Worm (Caenorhabditis elegans) whole organism, young adult: Measurements from ENCODE around the gene C27D8.1.
A peak's percentile ranks its signal among the peaks of the same experiment; 100 is the strongest.

ENCODE experiments used
- B0019.2 ChIP-seq: fragments of 200-800 bp; sonication (Bioruptor generic); conservative IDR thresholded peaks from 2 replicates; pipeline ENCODE4 v1.3.6; 2022; ENCODE audit warnings: missing genetic modification reagents, missing genetic modification characterization, missing compliant biosample characterization
- B0035.1 ChIP-seq: sonication (generic microtip); optimal IDR thresholded peaks from 2 replicates; lab custom pipeline; 2016; ENCODE audit warnings: missing genetic modification characterization, mild to moderate bottlenecking, missing compliant biosample characterization, missing genotype, missing genetic modification reagents
- B0336.3 ChIP-seq: fragments of 200-800 bp; sonication (Bioruptor generic); IDR thresholded peaks from 2 replicates; pipeline ENCODE4 v1.3.6; 2022; ENCODE audit warnings: missing genetic modification characterization, missing compliant biosample characterization
- F23B12.7 ChIP-seq: sonication (generic microtip); optimal IDR thresholded peaks from 2 replicates; lab custom pipeline; 2017; ENCODE audit warnings: missing genetic modification characterization, mild to moderate bottlenecking, missing compliant biosample characterization, antibody characterized with exemption, moderate library complexity; ENCODE audit not compliant: insufficient read depth
- F33H1.4 ChIP-seq: fragments of 200-800 bp; sonication (Bioruptor generic); IDR thresholded peaks from 2 replicates; pipeline ENCODE4 v1.3.6; 2022; ENCODE audit warnings: missing genetic modification reagents, missing genetic modification characterization, missing compliant biosample characterization
- F37B4.10 ChIP-seq: fragments of 200-800 bp; sonication (Bioruptor generic); IDR thresholded peaks from 2 replicates; pipeline ENCODE4 v1.3.6; 2022; ENCODE audit warnings: missing genetic modification characterization, missing compliant biosample characterization
- Y53F4B.3 ChIP-seq: fragments of 200-800 bp; sonication (Bioruptor generic); IDR thresholded peaks from 2 replicates; pipeline ENCODE4 v1.3.6; 2022; ENCODE audit warnings: missing genetic modification reagents, missing genetic modification characterization, missing compliant biosample characterization
- akir-1 ChIP-seq: fragments of 200-800 bp; sonication (Bioruptor generic); optimal IDR thresholded peaks from 2 replicates; lab custom pipeline; 2018; ENCODE audit warnings: mild to moderate bottlenecking, missing genetic modification characterization, moderate library complexity, missing compliant biosample characterization
- ama-1 ChIP-seq, 3 experiments: fragments of 150-350 bp in 1 of 3; sonication (generic microtip) in 2 of 3; optimal IDR thresholded peaks; 2 replicates each; lab custom pipeline; 2014 to 2018; ENCODE audit warnings: missing biosample characterization in 2 of 3, missing genetic modification characterization in 2 of 3, missing genetic modification reagents in 2 of 3
- aptf-2 ChIP-seq: fragments of 200-800 bp; sonication (Bioruptor generic); conservative IDR thresholded peaks from 2 replicates; pipeline ENCODE4 v1.3.6; 2022; ENCODE audit warnings: missing genetic modification reagents, missing genetic modification characterization, missing compliant biosample characterization
- bed-2 ChIP-seq: fragments of 200-800 bp; sonication (Bioruptor generic); IDR thresholded peaks from 2 replicates; pipeline ENCODE4 v1.3.6; 2022; ENCODE audit warnings: missing genetic modification reagents, missing genetic modification characterization, missing compliant biosample characterization
- ccch-3 ChIP-seq: fragments of 200-800 bp; sonication (Bioruptor generic); optimal IDR thresholded peaks from 2 replicates; lab custom pipeline; 2018; ENCODE audit warnings: mild to moderate bottlenecking, missing genetic modification characterization, missing compliant biosample characterization
- cebp-2 ChIP-seq: fragments of 200-800 bp; sonication (Bioruptor generic); IDR thresholded peaks from 2 replicates; pipeline ENCODE4 v1.3.6; 2022; ENCODE audit warnings: missing genetic modification characterization, missing compliant biosample characterization
- ceh-58 ChIP-seq: fragments of 200-800 bp; sonication (Bioruptor generic); IDR thresholded peaks from 2 replicates; pipeline ENCODE4 v1.3.6; 2022; ENCODE audit warnings: missing genetic modification characterization, missing compliant biosample characterization
- ceh-79 ChIP-seq: sonication (generic microtip); optimal IDR thresholded peaks from 2 replicates; lab custom pipeline; 2017; ENCODE audit warnings: mild to moderate bottlenecking, missing genetic modification characterization, missing compliant biosample characterization
- egl-18 ChIP-seq: fragments of 200-800 bp; sonication (Bioruptor generic); IDR thresholded peaks from 2 replicates; pipeline ENCODE4 v1.3.6; 2022; ENCODE audit warnings: missing genetic modification reagents, missing genetic modification characterization, missing compliant biosample characterization
- egl-44 ChIP-seq: fragments of 200-800 bp; sonication (Bioruptor generic); IDR thresholded peaks from 2 replicates; pipeline ENCODE4 v1.3.6; 2022; ENCODE audit warnings: missing genetic modification reagents, missing genetic modification characterization, missing compliant biosample characterization
- egrh-3 ChIP-seq: fragments of 200-800 bp; sonication (Bioruptor generic); IDR thresholded peaks from 2 replicates; pipeline ENCODE4 v1.3.6; 2022; ENCODE audit warnings: missing genetic modification reagents, missing genetic modification characterization, missing compliant biosample characterization
- hlh-26 ChIP-seq: fragments of 200-800 bp; sonication (Bioruptor generic); conservative IDR thresholded peaks from 2 replicates; pipeline ENCODE4 v1.3.6; 2022; ENCODE audit warnings: missing genetic modification reagents, missing genetic modification characterization, missing compliant biosample characterization
- lin-35 ChIP-seq, 3 experiments: fragments of 150-350 bp in 2 of 3; sonication (generic microtip) in 1 of 3; optimal IDR thresholded peaks; 2 replicates each; lab custom pipeline; 2014 to 2018; ENCODE audit warnings: missing biosample characterization in 3 of 3, missing genetic modification characterization in 3 of 3, missing genetic modification reagents in 3 of 3
- lin-40 ChIP-seq: sonication (generic microtip); optimal IDR thresholded peaks from 2 replicates; lab custom pipeline; 2016; ENCODE audit warnings: missing genetic modification characterization, mild to moderate bottlenecking, missing compliant biosample characterization, missing genotype, missing genetic modification reagents
- lsy-27 ChIP-seq: sonication (generic microtip); optimal IDR thresholded peaks from 2 replicates; lab custom pipeline; 2017; ENCODE audit warnings: missing genetic modification characterization, mild to moderate bottlenecking, missing compliant biosample characterization, antibody characterized with exemption, missing genotype, borderline replicate concordance; ENCODE audit not compliant: insufficient read depth
- madf-10 ChIP-seq: sonication (generic microtip); optimal IDR thresholded peaks from 2 replicates; lab custom pipeline; 2016; ENCODE audit warnings: mild to moderate bottlenecking, missing genetic modification characterization, missing compliant biosample characterization
- madf-8 ChIP-seq: fragments of 200-800 bp; sonication (Bioruptor generic); conservative IDR thresholded peaks from 2 replicates; pipeline ENCODE4 v1.3.6; 2022; ENCODE audit warnings: missing genetic modification reagents, missing genetic modification characterization, missing compliant biosample characterization
- mxl-1 ChIP-seq: sonication (generic microtip); optimal IDR thresholded peaks from 2 replicates; lab custom pipeline; 2016; ENCODE audit warnings: missing genetic modification characterization, missing compliant biosample characterization
- nfyb-1 ChIP-seq: fragments of 200-800 bp; sonication (Bioruptor generic); IDR thresholded peaks from 2 replicates; pipeline ENCODE4 v1.3.6; 2022; ENCODE audit warnings: missing genetic modification reagents, missing genetic modification characterization, missing compliant biosample characterization
- nhr-90 ChIP-seq: sonication (generic microtip); optimal IDR thresholded peaks from 2 replicates; lab custom pipeline; 2016; ENCODE audit warnings: missing genotype, mild to moderate bottlenecking, missing genetic modification characterization, missing compliant biosample characterization
- rec-8 ChIP-seq, 2 experiments: sonication (generic microtip); optimal IDR thresholded peaks; 2 replicates each; lab custom pipeline; 2016; ENCODE audit warnings: mild to moderate bottlenecking in 2 of 2, missing genetic modification characterization in 2 of 2, missing genetic modification reagents in 2 of 2, missing genotype in 2 of 2, missing biosample characterization in 1 of 2, missing compliant biosample characterization in 1 of 2, moderate library complexity in 1 of 2
- repo-1 ChIP-seq: sonication (generic microtip); optimal IDR thresholded peaks from 2 replicates; lab custom pipeline; 2017; ENCODE audit warnings: mild to moderate bottlenecking, missing genetic modification characterization, missing compliant biosample characterization
- sea-2 ChIP-seq: fragments of 200-800 bp; sonication (Bioruptor generic); IDR thresholded peaks from 2 replicates; pipeline ENCODE4 v1.3.6; 2022; ENCODE audit warnings: missing genetic modification characterization, missing compliant biosample characterization
- zfh-2 ChIP-seq: fragments of 200-800 bp; sonication (Bioruptor generic); conservative IDR thresholded peaks from 2 replicates; pipeline ENCODE4 v1.3.6; 2022; ENCODE audit warnings: missing genetic modification reagents, missing genetic modification characterization, missing compliant biosample characterization
- ztf-22 ChIP-seq: fragments of 200-800 bp; sonication (Bioruptor generic); optimal IDR thresholded peaks from 2 replicates; lab custom pipeline; 2018; ENCODE audit warnings: mild to moderate bottlenecking, missing genetic modification characterization, moderate library complexity, missing compliant biosample characterization
- ztf-3 ChIP-seq: fragments of 200-800 bp; sonication (Bioruptor generic); optimal IDR thresholded peaks from 2 replicates; lab custom pipeline; 2018; ENCODE audit warnings: mild to moderate bottlenecking, missing genetic modification characterization, missing compliant biosample characterization

The C27D8.1 gene

ce11 chrIV:12743680-12744079 lies 26.0 kb downstream of the C27D8.1 start:
- peak; percentile 82 for TF ChIP-seq zfh-2 (GFP tag; lab: Robert Waterston, UW)
- TF ChIP-seq B0336.3: no peak
- no peak for TF ChIP-seq lin-40 (tag; lab: Kevin White, UChicago)
- TF ChIP-seq F37B4.10 (GFP tag; lab: Robert Waterston, UW): 0 out of 2 replicates have a peak, but pooled peaks have one; percentile 30
- TF ChIP-seq lin-35 (GFP tag; optimal IDR thresholded peaks at IDR 0.05; lab: Kevin White, UChicago): no peak
- peak; percentile 46; the same call in 1 of the 2 replicates for TF ChIP-seq egrh-3 (GFP tag; lab: Robert Waterston, UW)

ce11 chrIV:12744713-12745112 lies 27.1 kb downstream of the C27D8.1 start, which contains the start of gene C36H8.1:
C36H8.1 (minus strand) TSS chrIV:12744813.
- TF ChIP-seq F23B12.7 (tag; lab: Kevin White, UChicago): no peak

DNA sequence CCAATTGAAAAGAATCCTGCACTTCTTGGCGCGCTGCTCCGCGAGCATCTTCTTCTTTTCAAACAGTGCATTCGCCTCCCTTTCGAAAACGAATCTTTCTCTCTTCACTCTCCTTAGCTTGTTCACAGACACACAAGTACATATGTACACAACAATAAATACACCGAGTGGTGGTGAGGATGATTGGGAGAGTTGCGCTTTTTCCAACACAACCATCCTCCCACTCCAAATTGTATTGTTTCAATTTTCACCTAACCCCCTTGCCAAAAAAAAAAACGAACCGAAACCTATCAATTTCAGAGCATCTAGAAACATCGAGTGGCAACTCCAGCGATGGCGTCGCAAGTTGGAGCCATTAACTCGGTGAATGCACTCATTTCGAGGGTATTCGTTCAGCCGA lies 28.7 kb downstream of the C27D8.1 start, which contains the start of gene inx-6:
TSS of gene inx-6 (plus strand) at position 301 of the 400 bp plus-strand sequence.
- TF ChIP-seq aptf-2 (GFP tag; lab: Robert Waterston, UW): no peak
- no peak for TF ChIP-seq egl-44 (GFP tag; lab: Robert Waterston, UW)
- TF ChIP-seq egl-18 (GFP tag; lab: Robert Waterston, UW): no peak
- TF ChIP-seq Y53F4B.3 (GFP tag; lab: Robert Waterston, UW): no peak
- TF ChIP-seq B0035.1 (tag; lab: Kevin White, UChicago): no peak
- no peak for TF ChIP-seq lin-40 (tag; lab: Kevin White, UChicago)
- no peak for TF ChIP-seq mxl-1 (tag; lab: Kevin White, UChicago)
- no peak for TF ChIP-seq ceh-79 (tag; lab: Kevin White, UChicago)
- TF ChIP-seq B0336.3: no peak
- TF ChIP-seq madf-10 (tag; lab: Kevin White, UChicago): no peak
- TF ChIP-seq ceh-58 (GFP tag; lab: Robert Waterston, UW): no peak
- no peak for TF ChIP-seq madf-8 (GFP tag; lab: Robert Waterston, UW)
- no peak for TF ChIP-seq F33H1.4
- no peak for TF ChIP-seq zfh-2 (GFP tag; lab: Robert Waterston, UW)
- no peak for TF ChIP-seq ztf-22 (GFP tag; lab: Kevin White, UChicago)
- TF ChIP-seq B0019.2 (GFP tag; lab: Robert Waterston, UW): no peak
- TF ChIP-seq hlh-26 (GFP tag; lab: Robert Waterston, UW): no peak
- no peak for TF ChIP-seq cebp-2 (GFP tag; lab: Robert Waterston, UW)
- TF ChIP-seq rec-8 (tag; optimal IDR thresholded peaks at IDR 0.05; lab: Kevin White, UChicago): no peak
- no peak for TF ChIP-seq lsy-27

- no peak for TF ChIP-seq nhr-90 (tag; lab: Kevin White, UChicago)
- no peak for TF ChIP-seq ccch-3
- TF ChIP-seq ztf-3 (GFP tag; lab: Kevin White, UChicago): no peak
- TF ChIP-seq, all 124 proteins: peak for 0
These were observed 31.1 kb downstream of the C27D8.1 start for ce11 chrIV:12748760-12749159.

DNA sequence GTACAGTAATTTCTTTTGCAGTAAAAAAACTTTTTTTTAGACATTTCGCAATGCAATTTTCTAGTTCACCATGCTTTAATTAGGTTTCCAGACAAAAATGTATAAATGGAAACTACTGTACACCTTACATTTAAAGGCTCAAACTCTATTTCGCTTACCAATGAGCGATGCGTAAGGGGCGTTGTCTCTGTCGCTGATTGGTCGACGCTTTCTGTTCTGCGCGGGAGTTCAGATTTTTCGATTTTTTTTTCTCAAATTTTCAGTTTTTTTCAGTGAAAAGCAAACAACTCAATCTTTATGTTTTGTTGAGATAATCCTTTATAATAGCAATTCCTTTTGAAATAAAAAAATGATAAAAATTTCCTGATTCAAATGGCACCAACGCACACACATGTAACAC lies 36.5 kb downstream of the C27D8.1 start:
- TF ChIP-seq sea-2: no peak
- no peak for TF ChIP-seq bed-2 (GFP tag; lab: Robert Waterston, UW)
- TF ChIP-seq repo-1 (tag; lab: Kevin White, UChicago): no peak
- TF ChIP-seq ama-1 (optimal IDR thresholded peaks at IDR 0.05; lab: Kevin White, UChicago): no peak
- peak in 1 of 2 experiments; percentile 38 for TF ChIP-seq ama-1 (GFP tag; optimal IDR thresholded peaks at IDR 0.05; lab: Kevin White, UChicago)
- TF ChIP-seq nfyb-1 (GFP tag; lab: Robert Waterston, UW): peak; percentile 82
- TF ChIP-seq akir-1: no peak
